Fruit fly (Drosophila melanogaster): ENCODE results near the gene PGRP-LB.

Gene PGRP-LB

dm6 chr3R:11409667-11410137 lies 50.6 kb downstream of the PGRP-LB start, which contains the start of the genes mgr and Irbp (continued):
- TF ChIP-seq YL-1 (GFP tag; optimal IDR thresholded peaks at IDR 0.05) (peak; percentile 93), CG10366 (GFP tag; IDR thresholded peaks at IDR 0.05) (peak; percentile 94), Asciz (GFP tag; optimal IDR thresholded peaks at IDR 0.05) (no peak), Sin3A (optimal IDR thresholded peaks at IDR 0.05) (no peak), Doc3 (GFP tag; IDR thresholded peaks at IDR 0.05; ENCODE audit: partially characterized antibody) (peak; percentile 86), Oli (tag; optimal IDR thresholded peaks at IDR 0.05) (peak; percentile 89), sd (tag; optimal IDR thresholded peaks at IDR 0.05) (no peak), tin (GFP tag; optimal IDR thresholded peaks at IDR 0.05) (peak; percentile 90), CG17361 (GFP tag; IDR thresholded peaks at IDR 0.05) (peak; percentile 96), Kr (GFP tag; optimal IDR thresholded peaks at IDR 0.05) (no peak), B-H1 (GFP tag; IDR thresholded peaks at IDR 0.05) (peak; percentile 91), Hr3 (GFP tag; optimal IDR thresholded peaks at IDR 0.05) (peak; percentile 92), crol (GFP tag; IDR thresholded peaks at IDR 0.05) (peak; percentile 68), hbn (GFP tag; IDR thresholded peaks at IDR 0.05; ENCODE audit: partially characterized antibody) (peak; percentile 78), CG15479 (GFP tag; optimal IDR thresholded peaks at IDR 0.05) (peak; percentile 11), tll (GFP tag; optimal IDR thresholded peaks at IDR 0.05) (peak in 1 of 2 experiments; percentile 86), jumu (GFP tag; optimal IDR thresholded peaks at IDR 0.05) (peak; percentile 34), her (GFP tag; optimal IDR thresholded peaks at IDR 0.05) (no peak), CG14050 (GFP tag; IDR thresholded peaks at IDR 0.05) (peak; percentile 90), NK7.1 (GFP tag; optimal IDR thresholded peaks at IDR 0.05) (no peak), Max (GFP tag; optimal IDR thresholded peaks at IDR 0.05) (peak; percentile 87), slbo (GFP tag; IDR thresholded peaks at IDR 0.05) (peak; percentile 97), CG10321 (GFP tag; IDR thresholded peaks at IDR 0.05) (peak; percentile 76), BEAF-32 (GFP tag; optimal IDR thresholded peaks at IDR 0.05) (peak; percentile 75), CG43689 (GFP tag; IDR thresholded peaks at IDR 0.05) (peak; percentile 78), Fer2 (tag; optimal IDR thresholded peaks at IDR 0.05) (peak; percentile 83), CG12942 (GFP tag; optimal IDR thresholded peaks at IDR 0.05) (peak; percentile 88), cg (GFP tag; optimal IDR thresholded peaks at IDR 0.05) (no peak), Atf6 (GFP tag; IDR thresholded peaks at IDR 0.05) (peak; percentile 91), Atf3 (GFP tag; optimal IDR thresholded peaks at IDR 0.05) (no peak), gro (GFP tag; optimal IDR thresholded peaks at IDR 0.05) (no peak), fru (optimal IDR thresholded peaks at IDR 0.05) (no peak), Bgb (GFP tag; IDR thresholded peaks at IDR 0.05; ENCODE audit: partially characterized antibody) (peak; percentile 75), CG3163 (GFP tag; optimal IDR thresholded peaks at IDR 0.05) (peak; percentile 4), Opbp (GFP tag; IDR thresholded peaks at IDR 0.05; ENCODE audit: partially characterized antibody) (peak; percentile 70), CG1529 (GFP tag; optimal IDR thresholded peaks at IDR 0.05) (peak; percentile 66), CG13424 (tag; optimal IDR thresholded peaks at IDR 0.05) (peak; percentile 94), Rfx (GFP tag; IDR thresholded peaks at IDR 0.05) (peak; percentile 97), eve (GFP tag; optimal IDR thresholded peaks at IDR 0.05) (no peak), MTF-1 (GFP tag; optimal IDR thresholded peaks at IDR 0.05; ENCODE audit: borderline replicate concordance) (peak; percentile 52), sqz (GFP tag; optimal IDR thresholded peaks at IDR 0.05) (no peak), CG7745 (tag; optimal IDR thresholded peaks at IDR 0.05) (peak; percentile 53), CG8924 (tag; optimal IDR thresholded peaks at IDR 0.05) (peak; percentile 94), Hand (GFP tag; optimal IDR thresholded peaks at IDR 0.05) (peak; percentile 61), CG7786 (GFP tag; optimal IDR thresholded peaks at IDR 0.05) (peak; percentile 8), CG10147 (GFP tag; optimal IDR thresholded peaks at IDR 0.05) (peak; percentile 92), Lim3 (GFP tag; IDR thresholded peaks at IDR 0.05) (peak; percentile 71), CG4328 (GFP tag; optimal IDR thresholded peaks at IDR 0.05) (peak; percentile 69), mirr (GFP tag; optimal IDR thresholded peaks at IDR 0.05) (no peak), CG33557 (GFP tag; optimal IDR thresholded peaks at IDR 0.05) (peak; percentile 91), ham (GFP tag; IDR thresholded peaks at IDR 0.05) (no peak; the same call in 1 of the 2 replicates)
